Worm (Caenorhabditis elegans) whole organism, early embryonic: ENCODE measurements around the gene M01B2.13.

Experiments
- B0310.2 ChIP-seq: sonication (generic microtip); optimal IDR thresholded peaks from 2 replicates; lab custom pipeline; 2016; ENCODE audit warnings: mild to moderate bottlenecking, missing genetic modification characterization, missing compliant biosample characterization
- F13C5.2 ChIP-seq: sonication (generic microtip); optimal IDR thresholded peaks from 2 replicates; lab custom pipeline; 2017; ENCODE audit warnings: mild to moderate bottlenecking, missing genetic modification characterization, inconsistent platforms, missing compliant biosample characterization
- aly-1 ChIP-seq: sonication (generic microtip); optimal IDR thresholded peaks from 2 replicates; lab custom pipeline; 2016; ENCODE audit warnings: missing genetic modification characterization, missing compliant biosample characterization
- ama-1 ChIP-seq: fragments of 150-350 bp; optimal IDR thresholded peaks from 2 replicates; lab custom pipeline; 2014
- ceh-13 ChIP-seq: fragments of 200-800 bp; sonication (Bioruptor generic); optimal IDR thresholded peaks from 2 replicates; lab custom pipeline; 2018; ENCODE audit warnings: mild to moderate bottlenecking, missing genetic modification characterization, missing compliant biosample characterization
- ceh-36 ChIP-seq: sonication (generic microtip); optimal IDR thresholded peaks from 2 replicates; lab custom pipeline; 2016; ENCODE audit warnings: missing genetic modification characterization, inconsistent platforms, missing compliant biosample characterization
- ets-7 ChIP-seq: sonication (generic microtip); optimal IDR thresholded peaks from 2 replicates; lab custom pipeline; 2016; ENCODE audit warnings: missing genotype, missing genetic modification characterization, missing compliant biosample characterization
- flt-1 ChIP-seq: fragments of 200-800 bp; sonication (Bioruptor generic); IDR thresholded peaks from 2 replicates; pipeline ENCODE4 v1.3.6; 2022; ENCODE audit warnings: missing genetic modification characterization, missing compliant biosample characterization
- hmbx-1 ChIP-seq: sonication (generic microtip); optimal IDR thresholded peaks from 2 replicates; lab custom pipeline; 2016; ENCODE audit warnings: mild to moderate bottlenecking, missing genetic modification characterization, missing compliant biosample characterization
- hmg-4 ChIP-seq: fragments of 200-800 bp; sonication (Bioruptor generic); optimal IDR thresholded peaks from 2 replicates; lab custom pipeline; 2018; ENCODE audit warnings: mild to moderate bottlenecking, missing genetic modification characterization, missing compliant biosample characterization
- hnd-1 ChIP-seq: sonication (generic microtip); optimal IDR thresholded peaks from 2 replicates; lab custom pipeline; 2016; ENCODE audit warnings: missing genetic modification characterization, missing compliant biosample characterization
- pes-1 ChIP-seq: fragments of 200-800 bp; sonication (Bioruptor generic); IDR thresholded peaks from 2 replicates; pipeline ENCODE4 v1.3.6; 2022; ENCODE audit warnings: missing genetic modification reagents, missing genetic modification characterization, missing compliant biosample characterization
- scrt-1 ChIP-seq: fragments of 200-800 bp; sonication (Bioruptor generic); IDR thresholded peaks from 2 replicates; pipeline ENCODE4 v1.3.6; 2022; ENCODE audit warnings: missing genetic modification characterization, missing compliant biosample characterization
- sea-1 ChIP-seq: fragments of 200-800 bp; sonication (Bioruptor generic); conservative IDR thresholded peaks from 2 replicates; pipeline ENCODE4 v1.3.6; 2022; ENCODE audit warnings: missing genetic modification characterization, missing compliant biosample characterization
- tbx-11 ChIP-seq: fragments of 200-800 bp; sonication (Bioruptor generic); IDR thresholded peaks from 2 replicates; pipeline ENCODE4 v1.3.6; 2022; ENCODE audit warnings: missing genetic modification characterization, missing compliant biosample characterization
- tbx-37 ChIP-seq: fragments of 200-800 bp; sonication (Bioruptor generic); conservative IDR thresholded peaks from 2 replicates; pipeline ENCODE4 v1.3.6; 2022; ENCODE audit warnings: missing genetic modification reagents, missing genetic modification characterization, missing compliant biosample characterization
- tra-4 ChIP-seq: sonication (generic microtip); optimal IDR thresholded peaks from 2 replicates; lab custom pipeline; 2017; ENCODE audit warnings: missing genetic modification characterization, missing compliant biosample characterization

Gene M01B2.13

ce11 chrV:15298597-15298996 is 32.9 kb upstream of the M01B2.13 start, which contains the start of gene cpr-3:
cpr-3 (minus strand) TSS chrV:15298700.
- TF ChIP-seq hmbx-1 (tag; lab: Kevin White, UChicago), result no peak
- no peak for TF ChIP-seq flt-1 (GFP tag; lab: Robert Waterston, UW)
- TF ChIP-seq tra-4 (tag; lab: Kevin White, UChicago), result no peak
- TF ChIP-seq sea-1, result no peak
- TF ChIP-seq tbx-11 (GFP tag; lab: Robert Waterston, UW), result no peak
- TF ChIP-seq pes-1 (GFP tag; lab: Robert Waterston, UW), result no peak
- TF ChIP-seq ama-1, result no peak
- TF ChIP-seq F13C5.2, result no peak
- TF ChIP-seq hmg-4 (GFP tag; lab: Kevin White, UChicago), result no peak
- TF ChIP-seq ceh-36, result no peak
- TF ChIP-seq tbx-37 (GFP tag; lab: Robert Waterston, UW), result no peak
- no peak for TF ChIP-seq scrt-1 (GFP tag; lab: Robert Waterston, UW)

- peak; percentile 15; the same call in 1 of the 2 replicates for TF ChIP-seq flt-1 (GFP tag; lab: Robert Waterston, UW)
- peak; percentile 54; the same call in 1 of the 2 replicates for TF ChIP-seq pes-1 (GFP tag; lab: Robert Waterston, UW)
Measured at ce11 chrV:15295436-15295835, 29.7 kb upstream of the M01B2.13 start.

ce11 chrV:15293865-15294264 is 28.2 kb upstream of the M01B2.13 start, which contains the start of gene str-96:
str-96 (minus strand) TSS chrV:15293965.
- TF ChIP-seq sea-1 (no peak), hnd-1 (tag; lab: Kevin White, UChicago) (no peak), aly-1 (tag; lab: Kevin White, UChicago) (no peak), hmg-4 (GFP tag; lab: Kevin White, UChicago) (no peak), ceh-13 (no peak), B0310.2 (no peak), tbx-11 (GFP tag; lab: Robert Waterston, UW) (no peak), ceh-36 (no peak), flt-1 (GFP tag; lab: Robert Waterston, UW) (no peak), pes-1 (GFP tag; lab: Robert Waterston, UW) (no peak), tbx-37 (GFP tag; lab: Robert Waterston, UW) (no peak), ama-1 (no peak), scrt-1 (GFP tag; lab: Robert Waterston, UW) (no peak), ets-7 (tag; lab: Kevin White, UChicago) (no peak)

ce11 chrV:15290995-15291394 is 25.3 kb upstream of the M01B2.13 start, which contains the start of gene cyp-34A2:
cyp-34A2 (minus strand) TSS chrV:15291095.
- TF ChIP-seq aly-1 (tag; lab: Kevin White, UChicago) (no peak), ceh-13 (no peak), hmbx-1 (tag; lab: Kevin White, UChicago) (no peak), scrt-1 (GFP tag; lab: Robert Waterston, UW) (no peak), hnd-1 (tag; lab: Kevin White, UChicago) (no peak), tbx-37 (GFP tag; lab: Robert Waterston, UW) (no peak), sea-1 (no peak), pes-1 (GFP tag; lab: Robert Waterston, UW) (no peak), ceh-36 (no peak), F13C5.2 (no peak), ama-1 (no peak), B0310.2 (no peak), tra-4 (tag; lab: Kevin White, UChicago) (no peak), ets-7 (tag; lab: Kevin White, UChicago) (no peak), hmg-4 (GFP tag; lab: Kevin White, UChicago) (no peak), tbx-11 (GFP tag; lab: Robert Waterston, UW) (no peak), flt-1 (GFP tag; lab: Robert Waterston, UW) (no peak)

ce11 chrV:15287856-15288255 is 22.1 kb upstream of the M01B2.13 start, which contains the start of gene cyp-34A1:
cyp-34A1 (minus strand) TSS chrV:15287956.
- TF ChIP-seq F13C5.2 (no peak), tbx-11 (GFP tag; lab: Robert Waterston, UW) (no peak), pes-1 (GFP tag; lab: Robert Waterston, UW) (no peak), hmbx-1 (tag; lab: Kevin White, UChicago) (no peak), aly-1 (tag; lab: Kevin White, UChicago) (no peak), ceh-13 (no peak), hmg-4 (GFP tag; lab: Kevin White, UChicago) (no peak), B0310.2 (no peak), tra-4 (tag; lab: Kevin White, UChicago) (no peak)

- no peak for TF ChIP-seq ceh-36
- TF ChIP-seq scrt-1 (GFP tag; lab: Robert Waterston, UW), result no peak
- TF ChIP-seq flt-1 (GFP tag; lab: Robert Waterston, UW), result no peak
- TF ChIP-seq hmbx-1 (tag; lab: Kevin White, UChicago), result no peak
- TF ChIP-seq sea-1, result no peak
- no peak for TF ChIP-seq ceh-13
- no peak for TF ChIP-seq aly-1 (tag; lab: Kevin White, UChicago)
- no peak for TF ChIP-seq F13C5.2
- no peak for TF ChIP-seq hnd-1 (tag; lab: Kevin White, UChicago)
- TF ChIP-seq tra-4 (tag; lab: Kevin White, UChicago), result no peak
- no peak for TF ChIP-seq tbx-11 (GFP tag; lab: Robert Waterston, UW)
- no peak for TF ChIP-seq pes-1 (GFP tag; lab: Robert Waterston, UW)
- no peak for TF ChIP-seq tbx-37 (GFP tag; lab: Robert Waterston, UW)
- no peak for TF ChIP-seq B0310.2
- no peak for TF ChIP-seq ets-7 (tag; lab: Kevin White, UChicago)
- TF ChIP-seq hmg-4 (GFP tag; lab: Kevin White, UChicago), result no peak
- TF ChIP-seq ama-1, result no peak
Measured at ce11 chrV:15285984-15286383, 20.3 kb upstream of the M01B2.13 start.

ce11 chrV:15281279-15281949 is 15.7 kb upstream of the M01B2.13 start, which contains the start of the genes srw-19 and srx-51:
srw-19 (minus strand) TSS chrV:15281379.
srx-51 (plus strand) TSS chrV:15281899.
- TF ChIP-seq hmg-4 (GFP tag; lab: Kevin White, UChicago), result no peak
- TF ChIP-seq hmbx-1 (tag; lab: Kevin White, UChicago), result no peak
- no peak for TF ChIP-seq sea-1
